Fruit fly (Drosophila melanogaster) whole organism, adult: ENCODE data around the gene PICK1.

Source experiments
- CG11617 ChIP-seq: fragments of 200-800 bp; sonication (Bioruptor generic); optimal IDR thresholded peaks from 2 replicates; lab custom pipeline; 2017; ENCODE audit warnings: mild to moderate bottlenecking, missing biosample characterization, missing genetic modification reagents, missing genetic modification characterization
- CG12768 ChIP-seq: fragments of 200-800 bp; sonication (Bioruptor generic); optimal IDR thresholded peaks from 2 replicates; lab custom pipeline; 2017; ENCODE audit warnings: missing biosample characterization, missing genetic modification characterization, mild to moderate bottlenecking, moderate library complexity, missing genetic modification reagents
- CG14711 ChIP-seq: fragments of 200-800 bp; sonication (Bioruptor generic); optimal IDR thresholded peaks from 2 replicates; lab custom pipeline; 2018; ENCODE audit warnings: missing biosample characterization, mild to moderate bottlenecking, missing genetic modification characterization, moderate library complexity
- CG1620 ChIP-seq: fragments of 200-800 bp; sonication (Bioruptor generic); optimal IDR thresholded peaks from 2 replicates; lab custom pipeline; 2016; ENCODE audit warnings: missing biosample characterization, missing genetic modification characterization
- CG33017 ChIP-seq: fragments of 200-800 bp; sonication (Bioruptor generic); optimal IDR thresholded peaks from 2 replicates; lab custom pipeline; 2018; ENCODE audit warnings: missing biosample characterization, mild to moderate bottlenecking, missing genetic modification characterization, moderate library complexity
- CG5204 ChIP-seq: fragments of 200-800 bp; sonication (Bioruptor generic); optimal IDR thresholded peaks from 2 replicates; lab custom pipeline; 2016; ENCODE audit warnings: missing biosample characterization, missing genetic modification characterization
- CG7045 ChIP-seq: fragments of 200-800 bp; sonication (Bioruptor generic); optimal IDR thresholded peaks from 2 replicates; lab custom pipeline; 2017; ENCODE audit warnings: missing biosample characterization, mild to moderate bottlenecking, missing genetic modification characterization
- CG7101 ChIP-seq: fragments of 200-800 bp; sonication (Bioruptor generic); optimal IDR thresholded peaks from 2 replicates; lab custom pipeline; 2018; ENCODE audit warnings: missing biosample characterization, mild to moderate bottlenecking, missing genetic modification characterization, moderate library complexity
- Clk ChIP-seq: fragments of 200-800 bp; sonication (Bioruptor generic); optimal IDR thresholded peaks from 2 replicates; lab custom pipeline; 2017; ENCODE audit warnings: missing biosample characterization, missing genetic modification characterization
- Crg-1 ChIP-seq: fragments of 200-800 bp; sonication (Bioruptor generic); optimal IDR thresholded peaks from 2 replicates; lab custom pipeline; 2016; ENCODE audit warnings: missing biosample characterization, missing genetic modification characterization
- Hr96 ChIP-seq: fragments of 200-800 bp; sonication (Bioruptor generic); optimal IDR thresholded peaks from 2 replicates; lab custom pipeline; 2016; ENCODE audit warnings: missing biosample characterization, missing genetic modification characterization
- Mnt ChIP-seq: fragments of 200-800 bp; sonication (Bioruptor generic); optimal IDR thresholded peaks from 2 replicates; lab custom pipeline; 2016; ENCODE audit warnings: missing biosample characterization, mild to moderate bottlenecking, missing genetic modification characterization
- bab1 ChIP-seq: fragments of 200-800 bp; sonication (Bioruptor generic); optimal IDR thresholded peaks from 3 replicates; lab custom pipeline; 2019; ENCODE audit warnings: missing biosample characterization, mild to moderate bottlenecking, missing genetic modification characterization, moderate library complexity
- cic ChIP-seq: fragments of 200-800 bp; sonication (Bioruptor generic); optimal IDR thresholded peaks from 2 replicates; lab custom pipeline; 2017; ENCODE audit warnings: missing biosample characterization, mild to moderate bottlenecking, missing genetic modification characterization, moderate library complexity
- cnc ChIP-seq, 2 experiments: fragments of >200 bp; optimal IDR thresholded peaks; 2 replicates each; lab custom pipeline; 2017
- kay ChIP-seq: fragments of 200-800 bp; sonication (Bioruptor generic); peaks from one replicate; lab custom pipeline; 2016; ENCODE audit warnings: missing biosample characterization, missing genetic modification characterization, borderline replicate concordance
- ovo ChIP-seq: fragments of 200-800 bp; sonication (Bioruptor generic); optimal IDR thresholded peaks from 2 replicates; lab custom pipeline; 2016; ENCODE audit warnings: missing biosample characterization, missing genetic modification characterization
- pad ChIP-seq: fragments of 200-800 bp; sonication (Bioruptor generic); optimal IDR thresholded peaks from 3 replicates; lab custom pipeline; 2017; ENCODE audit warnings: missing biosample characterization, missing genetic modification characterization, mild to moderate bottlenecking, moderate library complexity, missing genetic modification reagents
- tj ChIP-seq: fragments of 200-800 bp; sonication (Bioruptor generic); optimal IDR thresholded peaks from 3 replicates; lab custom pipeline; 2017; ENCODE audit warnings: missing biosample characterization, mild to moderate bottlenecking, missing genetic modification characterization, moderate library complexity
- toe ChIP-seq: fragments of 200-800 bp; sonication (Bioruptor generic); optimal IDR thresholded peaks from 2 replicates; lab custom pipeline; 2016; ENCODE audit warnings: missing biosample characterization, missing genetic modification characterization

The PICK1 gene

dm6 chr2L:12681603-12682368 lies 13.0 kb upstream of the PICK1 start:
- no peak for TF ChIP-seq CG5204 (GFP tag; lab: Kevin White, UChicago)
- no peak for TF ChIP-seq pad (GFP tag; lab: Kevin White, UChicago)

- TF ChIP-seq Crg-1 (GFP tag; lab: Kevin White, UChicago) (no peak), CG7045 (GFP tag; lab: Kevin White, UChicago) (no peak), CG12768 (GFP tag; lab: Kevin White, UChicago) (no peak), tj (GFP tag; lab: Kevin White, UChicago) (no peak), toe (no peak), CG14711 (tag; lab: Kevin White, UChicago) (no peak), cic (no peak), CG11617 (GFP tag; lab: Kevin White, UChicago) (no peak), bab1 (GFP tag; lab: Kevin White, UChicago) (no peak), CG1620 (no peak), Hr96 (GFP tag; lab: Kevin White, UChicago) (no peak), cnc (optimal IDR thresholded peaks at IDR 0.05; lab: Kevin White, UChicago) (no peak), Mnt (no peak), CG33017 (no peak), kay (GFP tag; lab: Kevin White, UChicago) (no peak)
Observed at dm6 chr2L:12686811-12687210, 8.0 kb upstream of the PICK1 start.

- TF ChIP-seq CG5204 (GFP tag; lab: Kevin White, UChicago) (no peak), Mnt (no peak), toe (no peak), cic (no peak), ovo (GFP tag; lab: Kevin White, UChicago) (no peak), bab1 (GFP tag; lab: Kevin White, UChicago) (no peak), tj (GFP tag; lab: Kevin White, UChicago) (no peak), kay (GFP tag; lab: Kevin White, UChicago) (no peak), Hr96 (GFP tag; lab: Kevin White, UChicago) (no peak), cnc (optimal IDR thresholded peaks at IDR 0.05; lab: Kevin White, UChicago) (no peak), CG7045 (GFP tag; lab: Kevin White, UChicago) (no peak), CG7101 (no peak), Crg-1 (GFP tag; lab: Kevin White, UChicago) (no peak), CG12768 (GFP tag; lab: Kevin White, UChicago) (no peak), CG11617 (GFP tag; lab: Kevin White, UChicago) (no peak), CG33017 (no peak), pad (GFP tag; lab: Kevin White, UChicago) (no peak), Clk (GFP tag; lab: Kevin White, UChicago) (no peak)
Observed at dm6 chr2L:12689281-12689765, 5.5 kb upstream of the PICK1 start.

- TF ChIP-seq cnc (optimal IDR thresholded peaks at IDR 0.05; lab: Kevin White, UChicago) (peak in 1 of 2 experiments; percentile 58), Mnt (peak; percentile 75), CG14711 (tag; lab: Kevin White, UChicago) (no peak), CG7101 (no peak)
Observed at dm6 chr2L:12692343-12693079, 2.3 kb upstream of the PICK1 start, which contains the start of the genes CCT4 and CG6153. Gene CCT4 (minus strand): TSS chr2L:12692934. Gene CG6153 (plus strand): TSS chr2L:12692993.

dm6 chr2L:12697223-12697622 lies 2.4 kb downstream of the PICK1 start, which contains the start of gene CG5781:
Gene CG5781 (minus strand): TSS chr2L:12697323.
- TF ChIP-seq bab1 (GFP tag; lab: Kevin White, UChicago) (no peak), CG7045 (GFP tag; lab: Kevin White, UChicago) (no peak), kay (GFP tag; lab: Kevin White, UChicago) (no peak), pad (GFP tag; lab: Kevin White, UChicago) (no peak), Mnt (no peak), CG5204 (GFP tag; lab: Kevin White, UChicago) (no peak), cic (no peak), tj (GFP tag; lab: Kevin White, UChicago) (no peak), CG33017 (no peak), CG7101 (no peak), Crg-1 (GFP tag; lab: Kevin White, UChicago) (no peak), CG14711 (tag; lab: Kevin White, UChicago) (no peak), CG1620 (no peak), CG11617 (GFP tag; lab: Kevin White, UChicago) (no peak), cnc (optimal IDR thresholded peaks at IDR 0.05; lab: Kevin White, UChicago) (no peak), CG12768 (GFP tag; lab: Kevin White, UChicago) (no peak), Clk (GFP tag; lab: Kevin White, UChicago) (no peak)

- TF ChIP-seq toe (no peak), Hr96 (GFP tag; lab: Kevin White, UChicago) (peak; percentile 16), CG12768 (GFP tag; lab: Kevin White, UChicago) (peak; percentile 27), ovo (GFP tag; lab: Kevin White, UChicago) (no peak), bab1 (GFP tag; lab: Kevin White, UChicago) (peak; percentile 3), CG1620 (no peak), pad (GFP tag; lab: Kevin White, UChicago) (peak; percentile 31), kay (GFP tag; lab: Kevin White, UChicago) (no peak), Crg-1 (GFP tag; lab: Kevin White, UChicago) (no peak), CG7101 (no peak), cic (no peak), CG33017 (no peak), CG5204 (GFP tag; lab: Kevin White, UChicago) (no peak), Mnt (peak; percentile 21), tj (GFP tag; lab: Kevin White, UChicago) (peak; percentile 2), CG11617 (GFP tag; lab: Kevin White, UChicago) (peak; percentile 67), CG7045 (GFP tag; lab: Kevin White, UChicago) (no peak), cnc (optimal IDR thresholded peaks at IDR 0.05; lab: Kevin White, UChicago) (no peak), CG14711 (tag; lab: Kevin White, UChicago) (peak; percentile 6), Clk (GFP tag; lab: Kevin White, UChicago) (no peak)
Observed at dm6 chr2L:12700381-12700963, 5.6 kb downstream of the PICK1 start, which contains the start of gene CG17036. Gene CG17036 (minus strand): TSS chr2L:12700746.
